Worm (Caenorhabditis elegans): ENCODE results near the gene sur-7.

Gene sur-7

ce11 chrX:16398420-16398925 lies 22.1 kb downstream of the sur-7 start, which contains the start of gene F01G12.18:
F01G12.18 (minus strand) TSS chrX:16398470.
- TF ChIP-seq ets-4 (tag; optimal IDR thresholded peaks at IDR 0.05), result no peak
- TF ChIP-seq mec-3 (tag; optimal IDR thresholded peaks at IDR 0.05; ENCODE audit: borderline replicate concordance), result no peak
- TF ChIP-seq syd-9 (tag; optimal IDR thresholded peaks at IDR 0.05), result no peak

DNA sequence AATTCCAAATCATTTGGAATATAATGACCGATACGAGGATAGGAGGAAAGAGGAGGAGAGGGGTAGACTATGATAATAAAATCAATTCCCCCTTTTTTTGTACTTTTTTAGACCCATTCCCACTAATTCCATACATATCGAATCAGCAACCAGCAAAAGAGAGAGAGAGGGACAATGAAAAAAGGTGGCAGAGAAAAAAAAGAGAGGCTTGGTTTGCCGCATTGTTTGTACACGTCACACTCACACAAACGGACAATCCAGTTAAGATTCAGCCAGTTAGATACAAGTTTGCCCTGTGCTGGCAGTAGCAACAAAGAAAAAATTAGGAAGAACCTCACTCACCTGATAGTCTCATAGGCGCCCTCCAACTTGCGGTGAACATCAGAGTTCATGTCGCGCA lies 24.5 kb downstream of the sur-7 start:
- TF ChIP-seq C08G9.2 (tag; optimal IDR thresholded peaks at IDR 0.05) (no peak), ceh-30 (tag; optimal IDR thresholded peaks at IDR 0.05) (no peak), dmd-4 (tag; optimal IDR thresholded peaks at IDR 0.05; ENCODE audit: borderline replicate concordance) (no peak), fax-1 (tag; optimal IDR thresholded peaks at IDR 0.05) (no peak)

DNA sequence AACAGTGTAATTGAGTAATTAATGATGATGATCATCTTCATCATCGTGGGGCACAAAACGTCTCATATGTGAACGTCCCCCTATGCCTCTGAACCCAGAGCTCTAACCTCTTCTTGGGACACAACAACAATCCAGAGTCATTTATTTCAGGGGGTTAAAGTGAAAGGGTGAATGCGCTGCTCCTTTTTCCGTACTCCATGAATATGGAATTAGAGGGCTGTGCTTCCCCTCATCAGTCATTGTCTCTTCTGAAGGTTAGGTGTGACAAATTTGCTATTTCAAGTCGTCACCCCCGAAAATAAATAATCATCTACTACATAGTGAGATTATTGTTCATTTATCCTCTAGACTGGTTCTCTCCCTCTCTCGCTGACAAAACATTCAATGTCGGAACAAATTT lies 25.9 kb downstream of the sur-7 start:
- no peak for TF ChIP-seq sdc-2 (tag; optimal IDR thresholded peaks at IDR 0.05)
- no peak for TF ChIP-seq pax-1 (tag; optimal IDR thresholded peaks at IDR 0.05)
- no peak for TF ChIP-seq hlh-6 (tag; optimal IDR thresholded peaks at IDR 0.05)
- TF ChIP-seq ztf-16 (tag; optimal IDR thresholded peaks at IDR 0.05), result no peak
- no peak for TF ChIP-seq lin-11 (tag; optimal IDR thresholded peaks at IDR 0.05)
- TF ChIP-seq ceh-2 (tag; optimal IDR thresholded peaks at IDR 0.05), result no peak
- no peak for TF ChIP-seq ceh-14 (tag; optimal IDR thresholded peaks at IDR 0.05)
- no peak for TF ChIP-seq odd-2 (tag; optimal IDR thresholded peaks at IDR 0.05)
- no peak for TF ChIP-seq elt-2 (tag; optimal IDR thresholded peaks at IDR 0.05)
- no peak for TF ChIP-seq ceh-18 (tag; optimal IDR thresholded peaks at IDR 0.05)
- no peak for TF ChIP-seq hlh-15 (tag; optimal IDR thresholded peaks at IDR 0.05)
- TF ChIP-seq ahr-1 (tag; optimal IDR thresholded peaks at IDR 0.05), result no peak
- TF ChIP-seq fax-1 (tag; optimal IDR thresholded peaks at IDR 0.05), result no peak
- TF ChIP-seq F13H6.1 (tag; optimal IDR thresholded peaks at IDR 0.05), result no peak
- TF ChIP-seq unc-42 (tag; optimal IDR thresholded peaks at IDR 0.05), result no peak
- no peak for TF ChIP-seq rnt-1 (tag; optimal IDR thresholded peaks at IDR 0.05)

ce11 chrX:16402787-16403186 lies 26.4 kb downstream of the sur-7 start:
- TF ChIP-seq ceh-22 (tag; optimal IDR thresholded peaks at IDR 0.05), result no peak
- TF ChIP-seq sox-4 (tag; optimal IDR thresholded peaks at IDR 0.05), result no peak
- TF ChIP-seq nhr-232 (tag; optimal IDR thresholded peaks at IDR 0.05), result no peak
- TF ChIP-seq Y22D7AL.16 (tag; optimal IDR thresholded peaks at IDR 0.05), result no peak
- no peak for TF ChIP-seq tbx-2 (tag; optimal IDR thresholded peaks at IDR 0.05)
- TF ChIP-seq hlh-13 (GFP tag; optimal IDR thresholded peaks at IDR 0.05), result no peak
- TF ChIP-seq ceh-2 (tag; optimal IDR thresholded peaks at IDR 0.05), result no peak
- no peak for TF ChIP-seq rnt-1 (tag; optimal IDR thresholded peaks at IDR 0.05)
- no peak for TF ChIP-seq nhr-11 (tag; optimal IDR thresholded peaks at IDR 0.05)
- no peak for TF ChIP-seq elt-2 (tag; optimal IDR thresholded peaks at IDR 0.05)
- TF ChIP-seq unc-86 (tag; optimal IDR thresholded peaks at IDR 0.05), result no peak
- TF ChIP-seq fkh-10 (GFP tag; optimal IDR thresholded peaks at IDR 0.05), result no peak
- TF ChIP-seq hlh-30 (tag; optimal IDR thresholded peaks at IDR 0.05; ENCODE audit: insufficient read depth), result no peak
- TF ChIP-seq madf-2 (tag; optimal IDR thresholded peaks at IDR 0.05), result no peak

DNA sequence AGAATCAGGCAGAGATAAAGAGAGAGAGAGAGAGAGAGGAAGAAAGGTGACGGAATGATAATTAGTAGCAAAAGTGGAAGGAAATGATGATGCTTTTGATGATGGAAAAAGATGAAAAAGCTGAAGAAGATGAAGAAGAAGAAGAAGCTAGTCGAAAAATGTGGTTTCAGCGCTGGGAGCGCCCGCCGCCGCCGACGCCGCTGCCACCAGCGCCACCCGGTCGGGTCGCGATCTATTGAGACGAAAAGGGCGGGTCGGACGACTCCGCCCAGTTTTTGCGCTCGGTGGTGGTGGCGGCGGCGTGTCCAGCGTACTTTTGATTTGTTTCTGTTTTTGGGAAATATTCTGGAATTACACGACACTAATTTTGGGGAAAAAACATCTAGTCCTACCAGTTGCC lies 27.0 kb downstream of the sur-7 start:
- TF ChIP-seq nhr-232 (tag; optimal IDR thresholded peaks at IDR 0.05), result no peak
- TF ChIP-seq ceh-9 (tag; optimal IDR thresholded peaks at IDR 0.05), result no peak
- no peak for TF ChIP-seq T23F11.4 (GFP tag; optimal IDR thresholded peaks at IDR 0.05)
- TF ChIP-seq F13H6.1 (tag; optimal IDR thresholded peaks at IDR 0.05), result no peak
- no peak for TF ChIP-seq pax-1 (tag; optimal IDR thresholded peaks at IDR 0.05)
- TF ChIP-seq ahr-1 (tag; optimal IDR thresholded peaks at IDR 0.05), result no peak
- no peak for TF ChIP-seq ceh-18 (tag; optimal IDR thresholded peaks at IDR 0.05)
- no peak for TF ChIP-seq mec-3 (tag; optimal IDR thresholded peaks at IDR 0.05; ENCODE audit: borderline replicate concordance)
- TF ChIP-seq hlh-13 (GFP tag; optimal IDR thresholded peaks at IDR 0.05), result no peak

Measured in whole organism, late embryonic.